Worm (Caenorhabditis elegans) whole organism, early embryonic: ENCODE results near the gene cyld-1.

Experiments
- B0310.2 ChIP-seq: sonication (generic microtip); optimal IDR thresholded peaks from 2 replicates; lab custom pipeline; 2016; ENCODE audit warnings: mild to moderate bottlenecking, missing genetic modification characterization, missing compliant biosample characterization
- ama-1 ChIP-seq: fragments of 150-350 bp; optimal IDR thresholded peaks from 2 replicates; lab custom pipeline; 2014
- flt-1 ChIP-seq: fragments of 200-800 bp; sonication (Bioruptor generic); IDR thresholded peaks from 2 replicates; pipeline ENCODE4 v1.3.6; 2022; ENCODE audit warnings: missing genetic modification characterization, missing compliant biosample characterization
- hnd-1 ChIP-seq: sonication (generic microtip); optimal IDR thresholded peaks from 2 replicates; lab custom pipeline; 2016; ENCODE audit warnings: missing genetic modification characterization, missing compliant biosample characterization

- TF ChIP-seq B0310.2 (no peak), ama-1 (no peak), flt-1 (GFP tag; lab: Robert Waterston, UW) (no peak), hnd-1 (tag; lab: Kevin White, UChicago) (no peak)
Measured at ce11 chrIII:9867352-9867751, 43.1 kb downstream of the cyld-1 start.
